Worm (Caenorhabditis elegans): Measurements from ENCODE around the gene ZK381.8.

The ZK381.8 gene

DNA sequence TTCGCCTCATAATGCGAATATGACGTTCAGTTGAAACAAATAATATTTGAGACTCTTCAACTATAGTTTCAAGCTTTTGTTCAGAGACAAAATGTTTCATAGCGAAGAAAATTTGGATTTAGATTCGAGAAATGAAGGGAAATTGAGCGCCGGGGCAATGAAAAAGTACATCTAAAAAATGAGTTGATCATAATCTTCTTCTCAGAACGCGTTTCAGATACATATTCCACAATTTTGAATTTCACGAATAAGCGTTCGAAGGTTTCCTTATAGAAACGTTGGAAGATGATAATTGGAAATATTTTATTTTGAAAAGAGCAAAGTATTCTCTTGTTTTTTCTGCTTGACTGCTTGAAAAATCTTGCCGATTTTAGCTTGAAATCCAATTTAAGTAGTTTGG, at the start of gene ZK381.8:
Gene ZK381.8, minus strand, starts transcription at position 101 of the 400 bp plus-strand sequence.
- TF ChIP-seq bed-1 (GFP tag; IDR thresholded peaks at IDR 0.05) = no peak
- TF ChIP-seq ets-4 (GFP tag; optimal IDR thresholded peaks at IDR 0.05) = no peak
- no peak for TF ChIP-seq ZK185.1 (tag; optimal IDR thresholded peaks at IDR 0.05; ENCODE audit: poor library complexity, severe bottlenecking)
- no peak for TF ChIP-seq dpff-1 (tag; optimal IDR thresholded peaks at IDR 0.05)
- TF ChIP-seq madf-6 (GFP tag; IDR thresholded peaks at IDR 0.05) = no peak
- no peak for TF ChIP-seq T07F8.4 (tag; optimal IDR thresholded peaks at IDR 0.05)
- TF ChIP-seq Y95B8A.8 (GFP tag; IDR thresholded peaks at IDR 0.05) = no peak
- TF ChIP-seq F37B4.10 (GFP tag; IDR thresholded peaks at IDR 0.05) = no peak
- TF ChIP-seq K11D2.4 (GFP tag; IDR thresholded peaks at IDR 0.05) = no peak
- TF ChIP-seq gei-17 (GFP tag; optimal IDR thresholded peaks at IDR 0.05) = no peak
- no peak for TF ChIP-seq F55B11.4 (tag; optimal IDR thresholded peaks at IDR 0.05; ENCODE audit: borderline replicate concordance, insufficient read depth)
- TF ChIP-seq madf-3 (GFP tag; IDR thresholded peaks at IDR 0.05) = no peak
- no peak for TF ChIP-seq F10E7.11 (tag; optimal IDR thresholded peaks at IDR 0.05)
- TF ChIP-seq unc-62 (GFP tag; optimal IDR thresholded peaks at IDR 0.05) = no peak
- no peak for TF ChIP-seq lin-35 (GFP tag; optimal IDR thresholded peaks at IDR 0.05)
- no peak for TF ChIP-seq nhr-80 (tag; optimal IDR thresholded peaks at IDR 0.05)
- TF ChIP-seq Y56A3A.18 (GFP tag; IDR thresholded peaks at IDR 0.05) = no peak
- TF ChIP-seq dpl-1 (GFP tag; optimal IDR thresholded peaks at IDR 0.05) = no peak

DNA sequence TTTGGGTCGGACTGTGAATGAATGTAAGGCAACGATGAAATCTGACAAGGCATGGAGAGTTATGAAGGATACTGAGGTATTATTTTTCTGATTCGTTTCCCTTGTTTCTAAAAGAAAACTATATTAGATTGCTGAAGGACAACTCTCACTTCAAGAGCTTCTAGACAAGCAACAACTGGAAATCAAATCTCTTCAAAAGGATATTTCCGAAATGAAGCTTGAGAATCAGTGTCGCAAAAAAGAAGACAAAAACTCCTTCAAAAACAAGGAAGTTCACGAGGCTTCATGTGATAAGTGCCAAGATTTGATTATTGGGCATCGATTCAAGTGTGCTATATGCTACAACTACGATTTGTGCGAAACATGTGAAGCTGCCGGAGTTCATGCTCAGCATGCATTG, 48.5 kb upstream of the ZK381.8 start:
- TF ChIP-seq athp-1 (tag; optimal IDR thresholded peaks at IDR 0.05) (no peak), ceh-27 (GFP tag; optimal IDR thresholded peaks at IDR 0.05) (peak; percentile 9)

ce11 chrIV:7017123-7017674, 47.0 kb upstream of the ZK381.8 start, which contains the start of gene gldi-4:
Gene gldi-4 (plus strand): TSS chrIV:7017624.
- no peak for TF ChIP-seq let-526 (GFP tag; IDR thresholded peaks at IDR 0.05)
- no peak for TF ChIP-seq nfya-1 (tag; optimal IDR thresholded peaks at IDR 0.05; ENCODE audit: borderline replicate concordance, insufficient read depth)
- no peak for TF ChIP-seq ZK185.1 (tag; optimal IDR thresholded peaks at IDR 0.05; ENCODE audit: poor library complexity, severe bottlenecking)
- no peak for TF ChIP-seq unc-62 (GFP tag; optimal IDR thresholded peaks at IDR 0.05)
- TF ChIP-seq pbrm-1 (GFP tag; IDR thresholded peaks at IDR 0.05) = no peak

DNA sequence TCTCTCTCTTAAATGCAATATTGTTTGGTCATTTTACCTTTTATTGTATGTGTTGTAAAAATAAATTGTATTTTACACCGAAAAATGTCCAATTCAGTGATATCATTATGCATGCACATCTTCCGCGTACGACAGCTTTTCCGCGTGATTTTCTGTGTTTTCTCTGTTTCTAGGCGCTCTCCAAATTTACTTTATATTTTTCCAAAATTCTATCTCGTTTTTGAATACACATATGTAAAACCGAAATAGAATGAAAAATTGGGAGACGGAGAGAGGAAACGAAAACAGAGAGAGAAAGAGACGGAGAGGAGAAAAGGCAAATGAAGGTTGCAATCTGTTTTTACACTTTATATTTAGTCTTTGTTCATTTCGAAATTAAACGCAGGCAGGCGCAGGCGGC, 46.3 kb upstream of the ZK381.8 start:
- TF ChIP-seq hmg-1.2 (GFP tag; IDR thresholded peaks at IDR 0.05) (peak; percentile 41; the same call in 1 of the 2 replicates), cebp-1 (GFP tag; IDR thresholded peaks at IDR 0.05) (no peak), cebp-1 (tag; optimal IDR thresholded peaks at IDR 0.05) (peak; percentile 54), ztf-26 (tag; optimal IDR thresholded peaks at IDR 0.05) (no peak), nhr-80 (tag; optimal IDR thresholded peaks at IDR 0.05) (peak; percentile 9), fkh-3 (tag; optimal IDR thresholded peaks at IDR 0.05) (no peak)

- TF ChIP-seq snpc-1.3 (tag; optimal IDR thresholded peaks at IDR 0.05; ENCODE audit: insufficient read depth) (no peak), zfh-2 (GFP tag; conservative IDR thresholded peaks at IDR 0.05) (peak; percentile 79), F49E8.2 (tag; optimal IDR thresholded peaks at IDR 0.05; ENCODE audit: insufficient read depth) (no peak), F57C9.4 (tag; optimal IDR thresholded peaks at IDR 0.05) (no peak), ceh-100 (GFP tag; IDR thresholded peaks at IDR 0.05) (no peak; the same call in 1 of the 2 replicates), F52B5.7 (tag; optimal IDR thresholded peaks at IDR 0.05) (no peak), dpl-1 (GFP tag; optimal IDR thresholded peaks at IDR 0.05) (no peak), snpc-4 (GFP tag; optimal IDR thresholded peaks at IDR 0.05) (no peak), snpc-4 (tag; optimal IDR thresholded peaks at IDR 0.05) (peak in 1 of 4 experiments; percentile 5), egrh-3 (GFP tag; IDR thresholded peaks at IDR 0.05) (peak; percentile 41; the same call in 1 of the 2 replicates), nhr-27 (tag; optimal IDR thresholded peaks at IDR 0.05) (no peak), tlf-1 (GFP tag; optimal IDR thresholded peaks at IDR 0.05) (no peak), pha-4 (tag; optimal IDR thresholded peaks at IDR 0.05) (no peak)
Measured at ce11 chrIV:7012731-7013445, 42.7 kb upstream of the ZK381.8 start.

All from whole organism, young adult.